Worm (Caenorhabditis elegans) whole organism, L4 larva: ENCODE measurements around the gene str-48.

Experiments used
- D1046.2 ChIP-seq: fragments of 200-800 bp; sonication (Bioruptor generic); IDR thresholded peaks from 2 replicates; pipeline ENCODE4 v1.3.6; 2022; ENCODE audit warnings: missing genetic modification characterization, missing compliant biosample characterization
- F37D6.2 ChIP-seq: sonication (generic microtip); optimal IDR thresholded peaks from 2 replicates; lab custom pipeline; 2016; ENCODE audit warnings: mild to moderate bottlenecking, missing genetic modification characterization, missing compliant biosample characterization
- T20F7.1 ChIP-seq: fragments of 200-800 bp; sonication (Bioruptor generic); optimal IDR thresholded peaks from 2 replicates; lab custom pipeline; 2018; ENCODE audit warnings: mild to moderate bottlenecking, missing genetic modification characterization, missing compliant biosample characterization
- Y105C5A.15 ChIP-seq: fragments of 200-800 bp; sonication (Bioruptor generic); IDR thresholded peaks from 2 replicates; pipeline ENCODE4 v1.3.6; 2022; ENCODE audit warnings: missing genetic modification characterization, missing compliant biosample characterization
- Y5F2A.4 ChIP-seq: fragments of 200-800 bp; sonication (Bioruptor generic); optimal IDR thresholded peaks from 2 replicates; lab custom pipeline; 2018; ENCODE audit warnings: mild to moderate bottlenecking, missing genetic modification characterization, missing compliant biosample characterization
- Y75B8A.6 ChIP-seq: fragments of 200-800 bp; sonication (Bioruptor generic); IDR thresholded peaks from 2 replicates; pipeline ENCODE4 v1.3.6; 2022; ENCODE audit warnings: missing genetic modification reagents, missing genetic modification characterization, missing compliant biosample characterization
- ZK337.2 ChIP-seq: fragments of 200-800 bp; sonication (Bioruptor generic); IDR thresholded peaks from 2 replicates; pipeline ENCODE4 v1.3.6; 2022; ENCODE audit warnings: missing genetic modification reagents, missing genetic modification characterization, missing compliant biosample characterization
- aha-1 ChIP-seq: fragments of 150-350 bp; peaks from one replicate; lab custom pipeline; 2014; ENCODE audit warnings: missing biosample characterization, missing genetic modification characterization
- ama-1 ChIP-seq: fragments of 150-350 bp; optimal IDR thresholded peaks from 2 replicates; lab custom pipeline; 2014; ENCODE audit warnings: inconsistent platforms, mixed read lengths
- ceh-32 ChIP-seq: sonication (generic microtip); optimal IDR thresholded peaks from 2 replicates; lab custom pipeline; 2016; ENCODE audit warnings: mild to moderate bottlenecking, missing genetic modification characterization, missing compliant biosample characterization; ENCODE audit not compliant: poor library complexity
- ceh-44 ChIP-seq: fragments of 200-800 bp; sonication (Bioruptor generic); IDR thresholded peaks from 2 replicates; pipeline ENCODE4 v1.3.6; 2022; ENCODE audit warnings: missing genetic modification reagents, missing genetic modification characterization, missing compliant biosample characterization
- ces-1 ChIP-seq: fragments of 150-350 bp; sonication (generic microtip); optimal IDR thresholded peaks from 4 replicates; lab custom pipeline; 2014; ENCODE audit warnings: missing biosample characterization, missing genetic modification reagents, missing genetic modification characterization
- ctbp-1 ChIP-seq: fragments of 200-800 bp; sonication (Bioruptor generic); IDR thresholded peaks from 2 replicates; pipeline ENCODE4 v1.3.6; 2022; ENCODE audit warnings: missing genetic modification reagents, missing genetic modification characterization, missing compliant biosample characterization
- daf-16 ChIP-seq, 3 experiments: sonication (generic microtip); optimal IDR thresholded peaks; 2 replicates each; lab custom pipeline; 2016 to 2017; ENCODE audit warnings: missing genetic modification characterization in 3 of 3, missing genetic modification reagents in 3 of 3, mild to moderate bottlenecking in 2 of 3, missing compliant biosample characterization in 2 of 3, missing biosample characterization in 1 of 3, moderate library complexity in 1 of 3
- daf-19 ChIP-seq: fragments of 200-800 bp; sonication (Bioruptor generic); conservative IDR thresholded peaks from 2 replicates; pipeline ENCODE4 v1.3.6; 2022; ENCODE audit warnings: missing genetic modification characterization, missing compliant biosample characterization
- daf-8 ChIP-seq: fragments of 200-800 bp; sonication (Bioruptor generic); IDR thresholded peaks from 2 replicates; pipeline ENCODE4 v1.3.6; 2022; ENCODE audit warnings: missing genetic modification characterization, missing compliant biosample characterization
- dmd-8 ChIP-seq: fragments of 200-800 bp; sonication (Bioruptor generic); IDR thresholded peaks from 2 replicates; pipeline ENCODE4 v1.3.6; 2022; ENCODE audit warnings: missing genetic modification characterization, missing compliant biosample characterization
- dpl-1 ChIP-seq: fragments of 150-350 bp; optimal IDR thresholded peaks from 2 replicates; lab custom pipeline; 2014; ENCODE audit warnings: missing biosample characterization, missing genetic modification reagents, missing genetic modification characterization
- dve-1 ChIP-seq: sonication (generic microtip); optimal IDR thresholded peaks from 2 replicates; lab custom pipeline; 2017; ENCODE audit warnings: antibody characterized with exemption, mild to moderate bottlenecking, missing genetic modification characterization, missing compliant biosample characterization; ENCODE audit not compliant: insufficient read depth
- egl-27 ChIP-seq: sonication (generic microtip); optimal IDR thresholded peaks from 3 replicates; lab custom pipeline; 2017; ENCODE audit warnings: missing biosample characterization, missing genetic modification reagents, missing genetic modification characterization
- fkh-10 ChIP-seq: fragments of 150-350 bp; optimal IDR thresholded peaks from 2 replicates; lab custom pipeline; 2014; ENCODE audit warnings: missing biosample characterization, missing genetic modification reagents, missing genetic modification characterization
- hlh-30 ChIP-seq: sonication (generic microtip); optimal IDR thresholded peaks from 2 replicates; lab custom pipeline; 2017; ENCODE audit warnings: antibody characterized with exemption, mild to moderate bottlenecking, missing genetic modification characterization, missing compliant biosample characterization; ENCODE audit not compliant: insufficient read depth
- hmg-1.1 ChIP-seq: fragments of 200-800 bp; sonication (Bioruptor generic); IDR thresholded peaks from 2 replicates; pipeline ENCODE4 v1.3.6; 2022; ENCODE audit warnings: missing genetic modification reagents, missing genetic modification characterization, missing compliant biosample characterization
- jun-1 ChIP-seq: fragments of 150-350 bp; optimal IDR thresholded peaks from 2 replicates; lab custom pipeline; 2014; ENCODE audit warnings: missing biosample characterization, missing genetic modification reagents, missing genetic modification characterization
- lim-7 ChIP-seq: fragments of 200-800 bp; sonication (Bioruptor generic); IDR thresholded peaks from 2 replicates; pipeline ENCODE4 v1.3.6; 2022; ENCODE audit warnings: missing genetic modification characterization, missing compliant biosample characterization
- lin-13 ChIP-seq: fragments of 150-350 bp; optimal IDR thresholded peaks from 2 replicates; lab custom pipeline; 2014; ENCODE audit warnings: missing biosample characterization, missing genetic modification reagents, missing genetic modification characterization
- lin-38 ChIP-seq: fragments of 200-800 bp; sonication (Bioruptor generic); IDR thresholded peaks from 2 replicates; pipeline ENCODE4 v1.3.6; 2022; ENCODE audit warnings: missing genetic modification reagents, missing genetic modification characterization, missing compliant biosample characterization
- lsy-2 ChIP-seq, 2 experiments: fragments of 150-350 bp in 1 of 2; sonication (generic microtip) in 1 of 2; optimal IDR thresholded peaks; 2 replicates each; lab custom pipeline; 2014 to 2017; ENCODE audit warnings: missing biosample characterization in 2 of 2, missing genetic modification characterization in 2 of 2
- mep-1 ChIP-seq: fragments of 150-350 bp; sonication (generic microtip); optimal IDR thresholded peaks from 3 replicates; lab custom pipeline; 2014; ENCODE audit warnings: missing biosample characterization, missing genetic modification characterization
- mes-2 ChIP-seq: sonication (generic microtip); optimal IDR thresholded peaks from 2 replicates; lab custom pipeline; 2016; ENCODE audit warnings: missing genotype, mild to moderate bottlenecking, missing genetic modification characterization, missing compliant biosample characterization; ENCODE audit not compliant: poor library complexity, severe bottlenecking
- mxl-3 ChIP-seq: fragments of 200-800 bp; sonication (Bioruptor generic); optimal IDR thresholded peaks from 2 replicates; lab custom pipeline; 2018; ENCODE audit warnings: mild to moderate bottlenecking, missing genetic modification characterization, missing compliant biosample characterization
- nhr-10 ChIP-seq: fragments of 150-350 bp; optimal IDR thresholded peaks from 2 replicates; lab custom pipeline; 2014; ENCODE audit warnings: missing biosample characterization, missing genetic modification characterization
- nhr-102 ChIP-seq: sonication (generic microtip); optimal IDR thresholded peaks from 2 replicates; lab custom pipeline; 2016; ENCODE audit warnings: mild to moderate bottlenecking, missing genetic modification characterization, moderate library complexity, missing compliant biosample characterization
- nhr-11 ChIP-seq: fragments of 150-350 bp; optimal IDR thresholded peaks from 2 replicates; lab custom pipeline; 2014; ENCODE audit warnings: missing biosample characterization, missing genetic modification characterization
- nhr-25 ChIP-seq: sonication (generic microtip); optimal IDR thresholded peaks from 2 replicates; lab custom pipeline; 2017; ENCODE audit warnings: missing genetic modification characterization, mild to moderate bottlenecking, missing compliant biosample characterization, antibody characterized with exemption, moderate library complexity, borderline replicate concordance; ENCODE audit not compliant: insufficient read depth
- nhr-28 ChIP-seq: fragments of 150-350 bp; optimal IDR thresholded peaks from 2 replicates; lab custom pipeline; 2014; ENCODE audit warnings: missing biosample characterization, missing genetic modification characterization
- nhr-48 ChIP-seq: sonication (generic microtip); optimal IDR thresholded peaks from 2 replicates; lab custom pipeline; 2016; ENCODE audit warnings: mild to moderate bottlenecking, missing genetic modification characterization, missing compliant biosample characterization
- nhr-6 ChIP-seq: fragments of 150-350 bp; optimal IDR thresholded peaks from 2 replicates; lab custom pipeline; 2014; ENCODE audit warnings: missing biosample characterization, missing genetic modification characterization
- php-3 ChIP-seq: fragments of 200-800 bp; sonication (Bioruptor generic); IDR thresholded peaks from 2 replicates; pipeline ENCODE4 v1.3.6; 2022; ENCODE audit warnings: missing genetic modification reagents, missing genetic modification characterization, missing compliant biosample characterization
- pqm-1 ChIP-seq: sonication (generic microtip); optimal IDR thresholded peaks from 2 replicates; lab custom pipeline; 2017; ENCODE audit warnings: missing biosample characterization, missing genetic modification characterization
- rbr-2 ChIP-seq: sonication (generic microtip); optimal IDR thresholded peaks from 2 replicates; lab custom pipeline; 2016; ENCODE audit warnings: missing genotype, missing genetic modification characterization, missing compliant biosample characterization
- set-16 ChIP-seq: fragments of 200-800 bp; sonication (Bioruptor generic); IDR thresholded peaks from 2 replicates; pipeline ENCODE4 v1.3.6; 2022; ENCODE audit warnings: missing genetic modification reagents, missing genetic modification characterization, missing compliant biosample characterization
- snpc-1.2 ChIP-seq: fragments of 200-800 bp; sonication (Bioruptor generic); IDR thresholded peaks from 2 replicates; pipeline ENCODE4 v1.3.6; 2022; ENCODE audit warnings: missing genetic modification reagents, missing genetic modification characterization, missing compliant biosample characterization
- snpc-4 ChIP-seq: fragments of 150-350 bp; optimal IDR thresholded peaks from 2 replicates; lab custom pipeline; 2014; ENCODE audit warnings: missing biosample characterization, missing genetic modification characterization
- spr-3 ChIP-seq: fragments of 200-800 bp; sonication (Bioruptor generic); optimal IDR thresholded peaks from 2 replicates; lab custom pipeline; 2018; ENCODE audit warnings: mild to moderate bottlenecking, missing genetic modification characterization, missing compliant biosample characterization
- tra-1 ChIP-seq: fragments of 200-800 bp; sonication (Bioruptor generic); IDR thresholded peaks from 2 replicates; pipeline ENCODE4 v1.3.6; 2022; ENCODE audit warnings: missing genetic modification reagents, missing genetic modification characterization, missing compliant biosample characterization
- unc-39 ChIP-seq: sonication (generic microtip); optimal IDR thresholded peaks from 2 replicates; lab custom pipeline; 2017; ENCODE audit warnings: missing biosample characterization, missing genetic modification characterization
- unc-62 ChIP-seq, 3 experiments: fragments of 150-350 bp in 1 of 3; sonication (generic microtip); optimal IDR thresholded peaks in 2 of 3; peaks in 1 of 3; 1 replicate in 1 of 3; 2 replicates in 2 of 3; lab custom pipeline; 2014 to 2017; ENCODE audit warnings: missing biosample characterization in 3 of 3, missing genetic modification characterization in 3 of 3, missing genetic modification reagents in 3 of 3, missing genotype in 1 of 3
- zfp-2 ChIP-seq: sonication (generic microtip); optimal IDR thresholded peaks from 2 replicates; lab custom pipeline; 2016; ENCODE audit warnings: mild to moderate bottlenecking, missing genetic modification characterization, missing compliant biosample characterization
- zip-2 ChIP-seq: fragments of 150-350 bp; optimal IDR thresholded peaks from 2 replicates; lab custom pipeline; 2014; ENCODE audit warnings: missing biosample characterization, missing genetic modification characterization

The str-48 gene

ce11 chrIV:7103211-7103679, 18.6 kb upstream of the str-48 start, which contains the start of the genes rde-8 and ZC477.3:
Gene rde-8 (minus strand): TSS chrIV:7103261.
Gene ZC477.3 (plus strand): TSS chrIV:7103492.
- TF ChIP-seq snpc-1.2 (GFP tag; lab: Robert Waterston, UW) (0 out of 2 replicates have a peak, but pooled peaks have one; percentile 52), nhr-102 (tag; lab: Kevin White, UChicago) (peak; percentile 42), mes-2 (tag; lab: Kevin White, UChicago) (peak; percentile 81), daf-19 (GFP tag; lab: Robert Waterston, UW) (no peak), nhr-6 (peak; percentile 24), nhr-48 (tag; lab: Kevin White, UChicago) (peak; percentile 38), Y105C5A.15 (GFP tag; lab: Robert Waterston, UW) (no peak), mxl-3 (GFP tag; lab: Kevin White, UChicago) (no peak), aha-1 (peak; percentile 87), nhr-10 (tag; lab: Kevin White, UChicago) (no peak), dmd-8 (GFP tag; lab: Robert Waterston, UW) (no peak), daf-8 (no peak), zfp-2 (tag; lab: Kevin White, UChicago) (no peak), T20F7.1 (GFP tag; lab: Kevin White, UChicago) (peak; percentile 54), rbr-2 (peak; percentile 59), spr-3 (GFP tag; lab: Kevin White, UChicago) (no peak), snpc-4 (tag; lab: Kevin White, UChicago) (no peak), egl-27 (tag; lab: Kevin White, UChicago) (no peak), lin-38 (GFP tag; lab: Robert Waterston, UW) (peak; percentile 79), ceh-44 (GFP tag; lab: Robert Waterston, UW) (no peak), lsy-2 (tag; optimal IDR thresholded peaks at IDR 0.05; lab: Kevin White, UChicago) (peak in 1 of 2 experiments; percentile 88), Y5F2A.4 (GFP tag; lab: Kevin White, UChicago) (no peak), jun-1 (tag; lab: Kevin White, UChicago) (peak; percentile 28), unc-62 (GFP tag; optimal IDR thresholded peaks at IDR 0.05 in 1 of 2; lab: Kevin White, UChicago) (peak in 1 of 2 experiments; percentile 64), unc-62 (tag; optimal IDR thresholded peaks at IDR 0.05; lab: Kevin White, UChicago) (no peak), unc-39 (tag; lab: Kevin White, UChicago) (no peak), dpl-1 (GFP tag; lab: Kevin White, UChicago) (peak; percentile 75), fkh-10 (no peak), ces-1 (GFP tag; lab: Kevin White, UChicago) (no peak), ceh-32 (tag; lab: Kevin White, UChicago) (no peak), nhr-28 (peak; percentile 18), hlh-30 (tag; lab: Kevin White, UChicago) (no peak), ama-1 (peak; percentile 10), daf-16 (GFP tag; optimal IDR thresholded peaks at IDR 0.05; lab: Kevin White, UChicago) (peak in 1 of 2 experiments; percentile 67), daf-16 (tag; optimal IDR thresholded peaks at IDR 0.05; lab: Kevin White, UChicago) (peak; percentile 68), php-3 (no peak), tra-1 (GFP tag; lab: Robert Waterston, UW) (no peak), nhr-25 (no peak), pqm-1 (tag; lab: Kevin White, UChicago) (no peak), dve-1 (tag; lab: Kevin White, UChicago) (peak; percentile 68), ZK337.2 (no peak), ctbp-1 (GFP tag; lab: Robert Waterston, UW) (no peak), hmg-1.1 (GFP tag; lab: Robert Waterston, UW) (0 out of 2 replicates have a peak, but pooled peaks have one; percentile 60), F37D6.2 (tag; lab: Kevin White, UChicago) (peak; percentile 23), set-16 (no peak), nhr-11 (peak; percentile 3), Y75B8A.6 (GFP tag; lab: Robert Waterston, UW) (no peak), zip-2 (tag; lab: Kevin White, UChicago) (no peak), lim-7 (GFP tag; lab: Robert Waterston, UW) (no peak), D1046.2 (GFP tag; lab: Robert Waterston, UW) (no peak), lin-13 (GFP tag; lab: Kevin White, UChicago) (peak; percentile 4), mep-1 (tag; lab: Kevin White, UChicago) (no peak)
